Worm (Caenorhabditis elegans) whole organism, late embryonic: ENCODE data around the gene T16G12.8.

ENCODE experiments used
- C08G9.2 ChIP-seq: sonication (generic microtip); optimal IDR thresholded peaks from 2 replicates; lab custom pipeline; 2016; ENCODE audit warnings: mild to moderate bottlenecking, missing genetic modification characterization, moderate library complexity, missing compliant biosample characterization
- F13H6.1 ChIP-seq: sonication (generic microtip); optimal IDR thresholded peaks from 2 replicates; lab custom pipeline; 2016; ENCODE audit warnings: missing genetic modification characterization, missing compliant biosample characterization
- T23F11.4 ChIP-seq: fragments of 200-800 bp; sonication (Bioruptor generic); optimal IDR thresholded peaks from 2 replicates; lab custom pipeline; 2018; ENCODE audit warnings: mild to moderate bottlenecking, missing genetic modification characterization, missing compliant biosample characterization
- ama-1 ChIP-seq: fragments of 150-350 bp; optimal IDR thresholded peaks from 2 replicates; lab custom pipeline; 2014
- ceh-14 ChIP-seq: sonication (generic microtip); optimal IDR thresholded peaks from 2 replicates; lab custom pipeline; 2016; ENCODE audit warnings: missing genotype, missing genetic modification characterization, missing compliant biosample characterization
- ceh-18 ChIP-seq: sonication (generic microtip); optimal IDR thresholded peaks from 2 replicates; lab custom pipeline; 2016; ENCODE audit warnings: missing genetic modification characterization, missing compliant biosample characterization
- ceh-19 ChIP-seq: fragments of 200-800 bp; sonication (Bioruptor generic); optimal IDR thresholded peaks from 2 replicates; lab custom pipeline; 2018; ENCODE audit warnings: mild to moderate bottlenecking, missing genetic modification characterization, missing compliant biosample characterization
- ceh-2 ChIP-seq: sonication (generic microtip); optimal IDR thresholded peaks from 2 replicates; lab custom pipeline; 2016; ENCODE audit warnings: missing genotype, missing genetic modification characterization, missing compliant biosample characterization
- ceh-22 ChIP-seq: sonication (generic microtip); optimal IDR thresholded peaks from 2 replicates; lab custom pipeline; 2017; ENCODE audit warnings: missing biosample characterization, missing genetic modification characterization
- ceh-24 ChIP-seq: sonication (generic microtip); optimal IDR thresholded peaks from 2 replicates; lab custom pipeline; 2016; ENCODE audit warnings: mild to moderate bottlenecking, missing genetic modification characterization, missing compliant biosample characterization
- ceh-30 ChIP-seq: fragments of 150-350 bp; optimal IDR thresholded peaks from 2 replicates; lab custom pipeline; 2014; ENCODE audit warnings: missing biosample characterization, missing genetic modification characterization
- ceh-31 ChIP-seq: sonication (generic microtip); optimal IDR thresholded peaks from 2 replicates; lab custom pipeline; 2016; ENCODE audit warnings: missing genetic modification characterization, missing compliant biosample characterization
- ceh-34 ChIP-seq: sonication (generic microtip); optimal IDR thresholded peaks from 2 replicates; lab custom pipeline; 2016; ENCODE audit warnings: mild to moderate bottlenecking, missing genetic modification characterization, missing compliant biosample characterization
- ceh-45 ChIP-seq: fragments of 200-800 bp; sonication (Bioruptor generic); IDR thresholded peaks from 2 replicates; pipeline ENCODE4 v1.3.6; 2022; ENCODE audit warnings: missing genetic modification reagents, missing genetic modification characterization, missing compliant biosample characterization
- ceh-6 ChIP-seq: fragments of 200-800 bp; sonication (Bioruptor generic); optimal IDR thresholded peaks from 2 replicates; lab custom pipeline; 2018; ENCODE audit warnings: mild to moderate bottlenecking, missing genetic modification characterization, missing compliant biosample characterization
- ceh-9 ChIP-seq: sonication (generic microtip); optimal IDR thresholded peaks from 2 replicates; lab custom pipeline; 2016; ENCODE audit warnings: mild to moderate bottlenecking, missing genetic modification characterization, inconsistent platforms, missing compliant biosample characterization
- dve-1 ChIP-seq: sonication (generic microtip); optimal IDR thresholded peaks from 2 replicates; lab custom pipeline; 2017; ENCODE audit warnings: antibody characterized with exemption, mild to moderate bottlenecking, missing genetic modification characterization, missing compliant biosample characterization
- elt-2 ChIP-seq: sonication (generic microtip); optimal IDR thresholded peaks from 2 replicates; lab custom pipeline; 2016; ENCODE audit warnings: missing genetic modification reagents, missing genetic modification characterization, missing compliant biosample characterization
- ets-4 ChIP-seq: sonication (generic microtip); optimal IDR thresholded peaks from 2 replicates; lab custom pipeline; 2016; ENCODE audit warnings: missing genetic modification characterization, missing compliant biosample characterization
- eyg-1 ChIP-seq: sonication (generic microtip); optimal IDR thresholded peaks from 2 replicates; lab custom pipeline; 2016; ENCODE audit warnings: missing genotype, missing genetic modification characterization, missing compliant biosample characterization
- fax-1 ChIP-seq: sonication (generic microtip); optimal IDR thresholded peaks from 2 replicates; lab custom pipeline; 2016; ENCODE audit warnings: missing genotype, missing genetic modification characterization, missing compliant biosample characterization
- fkh-6 ChIP-seq: sonication (generic microtip); optimal IDR thresholded peaks from 2 replicates; lab custom pipeline; 2016; ENCODE audit warnings: missing genetic modification characterization, missing compliant biosample characterization
- hlh-13 ChIP-seq: fragments of 200-800 bp; sonication (Bioruptor generic); optimal IDR thresholded peaks from 2 replicates; lab custom pipeline; 2018; ENCODE audit warnings: mild to moderate bottlenecking, missing genetic modification characterization, missing compliant biosample characterization
- hlh-30 ChIP-seq: sonication (generic microtip); optimal IDR thresholded peaks from 2 replicates; lab custom pipeline; 2017; ENCODE audit warnings: antibody characterized with exemption, missing genetic modification characterization, missing compliant biosample characterization; ENCODE audit not compliant: insufficient read depth
- hlh-8 ChIP-seq: sonication (generic microtip); optimal IDR thresholded peaks from 2 replicates; lab custom pipeline; 2016; ENCODE audit warnings: missing genotype, missing genetic modification characterization, missing compliant biosample characterization
- lim-6 ChIP-seq: sonication (generic microtip); optimal IDR thresholded peaks from 2 replicates; lab custom pipeline; 2016; ENCODE audit warnings: missing genetic modification characterization, missing compliant biosample characterization
- madf-2 ChIP-seq: sonication (generic microtip); optimal IDR thresholded peaks from 2 replicates; lab custom pipeline; 2017; ENCODE audit warnings: missing genetic modification characterization, missing compliant biosample characterization
- nfya-1 ChIP-seq: sonication (generic microtip); optimal IDR thresholded peaks from 2 replicates; lab custom pipeline; 2017; ENCODE audit warnings: missing genetic modification characterization, mild to moderate bottlenecking, missing compliant biosample characterization, antibody characterized with exemption, moderate library complexity
- nhr-11 ChIP-seq: fragments of 150-350 bp; optimal IDR thresholded peaks from 2 replicates; lab custom pipeline; 2014; ENCODE audit warnings: missing biosample characterization, missing genetic modification characterization
- nhr-232 ChIP-seq: sonication (generic microtip); optimal IDR thresholded peaks from 2 replicates; lab custom pipeline; 2016; ENCODE audit warnings: missing genetic modification characterization, missing compliant biosample characterization
- npax-4 ChIP-seq: sonication (generic microtip); optimal IDR thresholded peaks from 2 replicates; lab custom pipeline; 2016; ENCODE audit warnings: missing genetic modification characterization, missing compliant biosample characterization
- odd-2 ChIP-seq: sonication (generic microtip); optimal IDR thresholded peaks from 2 replicates; lab custom pipeline; 2017; ENCODE audit warnings: antibody characterized with exemption, mild to moderate bottlenecking, missing genetic modification characterization, missing compliant biosample characterization
- pat-9 ChIP-seq: fragments of 200-800 bp; sonication (Bioruptor generic); optimal IDR thresholded peaks from 2 replicates; lab custom pipeline; 2018; ENCODE audit warnings: mild to moderate bottlenecking, missing genetic modification characterization, moderate library complexity, missing compliant biosample characterization
- pax-1 ChIP-seq: fragments of 150-350 bp; optimal IDR thresholded peaks from 2 replicates; lab custom pipeline; 2014; ENCODE audit warnings: missing biosample characterization, missing genetic modification characterization
- pha-2 ChIP-seq: sonication (generic microtip); optimal IDR thresholded peaks from 2 replicates; lab custom pipeline; 2017; ENCODE audit warnings: mild to moderate bottlenecking, missing genetic modification characterization, missing compliant biosample characterization
- pros-1 ChIP-seq: fragments of 150-350 bp; optimal IDR thresholded peaks from 2 replicates; lab custom pipeline; 2014; ENCODE audit warnings: missing biosample characterization, missing genetic modification reagents, missing genetic modification characterization
- rnt-1 ChIP-seq: sonication (generic microtip); optimal IDR thresholded peaks from 2 replicates; lab custom pipeline; 2016; ENCODE audit warnings: missing genetic modification characterization, missing compliant biosample characterization
- sdc-2 ChIP-seq: sonication (generic microtip); optimal IDR thresholded peaks from 2 replicates; lab custom pipeline; 2016; ENCODE audit warnings: missing genotype, missing genetic modification characterization, missing compliant biosample characterization
- sox-2 ChIP-seq: fragments of 200-800 bp; sonication (Bioruptor generic); IDR thresholded peaks from 2 replicates; pipeline ENCODE4 v1.3.6; 2022; ENCODE audit warnings: missing genetic modification reagents, missing genetic modification characterization, missing compliant biosample characterization
- syd-9 ChIP-seq: sonication (generic microtip); optimal IDR thresholded peaks from 2 replicates; lab custom pipeline; 2016; ENCODE audit warnings: mild to moderate bottlenecking, missing genetic modification characterization, moderate library complexity, missing compliant biosample characterization
- tbx-2 ChIP-seq: sonication (generic microtip); optimal IDR thresholded peaks from 2 replicates; lab custom pipeline; 2016; ENCODE audit warnings: missing genetic modification characterization, missing compliant biosample characterization
- tbx-7 ChIP-seq: sonication (generic microtip); optimal IDR thresholded peaks from 2 replicates; lab custom pipeline; 2016; ENCODE audit warnings: missing genotype, missing genetic modification characterization, missing compliant biosample characterization
- ttx-3 ChIP-seq: sonication (generic microtip); optimal IDR thresholded peaks from 2 replicates; lab custom pipeline; 2016; ENCODE audit warnings: missing genetic modification reagents, missing genetic modification characterization, missing compliant biosample characterization
- unc-3 ChIP-seq, 2 experiments: fragments of 200-800 bp in 1 of 2; sonication (Bioruptor generic) in 1 of 2; sonication (generic microtip) in 1 of 2; conservative IDR thresholded peaks in 1 of 2; optimal IDR thresholded peaks in 1 of 2; 2 replicates each; pipeline versions ENCODE4 v1.3.6 to Lab custom; 2016 to 2022; ENCODE audit warnings: missing compliant biosample characterization in 2 of 2, missing genetic modification characterization in 2 of 2, missing genetic modification reagents in 1 of 2
- unc-42 ChIP-seq: sonication (generic microtip); optimal IDR thresholded peaks from 2 replicates; lab custom pipeline; 2016; ENCODE audit warnings: missing genotype, missing genetic modification characterization, missing compliant biosample characterization
- unc-55 ChIP-seq: sonication (generic microtip); optimal IDR thresholded peaks from 2 replicates; lab custom pipeline; 2017; ENCODE audit warnings: missing biosample characterization, missing genetic modification reagents, missing genetic modification characterization
- ztf-16 ChIP-seq: sonication (generic microtip); optimal IDR thresholded peaks from 2 replicates; lab custom pipeline; 2017; ENCODE audit warnings: missing genetic modification characterization, missing compliant biosample characterization

The T16G12.8 gene

ce11 chrIII:10094538-10094937 lies 35.4 kb downstream of the T16G12.8 start (continued):
- TF ChIP-seq madf-2 (tag; lab: Kevin White, UChicago), result peak; percentile 25
- TF ChIP-seq elt-2 (tag; lab: Kevin White, UChicago), result no peak
- peak; percentile 40 for TF ChIP-seq sdc-2

- TF ChIP-seq tbx-2 (tag; lab: Kevin White, UChicago) (no peak), eyg-1 (tag; lab: Kevin White, UChicago) (no peak), unc-55 (GFP tag; lab: Kevin White, UChicago) (no peak), C08G9.2 (no peak), ceh-14 (tag; lab: Kevin White, UChicago) (no peak), fax-1 (tag; lab: Kevin White, UChicago) (no peak), nhr-232 (no peak), nfya-1 (tag; lab: Kevin White, UChicago) (no peak), tbx-7 (no peak)
Observed at ce11 chrIII:10095377-10095776, 36.3 kb downstream of the T16G12.8 start.

ce11 chrIII:10096525-10096972 lies 37.4 kb downstream of the T16G12.8 start:
- no peak for TF ChIP-seq lim-6 (tag; lab: Kevin White, UChicago)
- no peak for TF ChIP-seq odd-2 (tag; lab: Kevin White, UChicago)
- no peak for TF ChIP-seq ceh-24 (tag; lab: Kevin White, UChicago)
- TF ChIP-seq ceh-18, result peak; percentile 78
- no peak for TF ChIP-seq pha-2 (tag; lab: Kevin White, UChicago)
- no peak for TF ChIP-seq fkh-6 (tag; lab: Kevin White, UChicago)
- peak; percentile 53 for TF ChIP-seq C08G9.2
- no peak for TF ChIP-seq hlh-13 (GFP tag; lab: Kevin White, UChicago)
- TF ChIP-seq fax-1 (tag; lab: Kevin White, UChicago), result no peak
- TF ChIP-seq F13H6.1 (tag; lab: Kevin White, UChicago), result peak; percentile 44
- no peak for TF ChIP-seq ceh-6
- no peak for TF ChIP-seq npax-4
- no peak for TF ChIP-seq ceh-9 (tag; lab: Kevin White, UChicago)
- TF ChIP-seq dve-1 (tag; lab: Kevin White, UChicago), result peak; percentile 63
- TF ChIP-seq madf-2 (tag; lab: Kevin White, UChicago), result no peak
- TF ChIP-seq ceh-19 (GFP tag; lab: Kevin White, UChicago), result peak; percentile 26
- TF ChIP-seq ets-4 (tag; lab: Kevin White, UChicago), result peak; percentile 71
- peak; percentile 38 for TF ChIP-seq hlh-8 (tag; lab: Kevin White, UChicago)
- peak; percentile 90 for TF ChIP-seq hlh-30
- no peak for TF ChIP-seq ceh-14 (tag; lab: Kevin White, UChicago)
- TF ChIP-seq nhr-11 (tag; lab: Kevin White, UChicago), result no peak
- peak; percentile 67 for TF ChIP-seq pros-1 (tag; lab: Kevin White, UChicago)
- TF ChIP-seq ceh-34 (tag; lab: Kevin White, UChicago), result peak; percentile 86
- TF ChIP-seq elt-2 (tag; lab: Kevin White, UChicago), result peak; percentile 39
- TF ChIP-seq nhr-232, result no peak
- TF ChIP-seq pat-9 (tag; lab: Kevin White, UChicago), result no peak
- peak; percentile 64 for TF ChIP-seq unc-42 (tag; lab: Kevin White, UChicago)
- peak; percentile 18 for TF ChIP-seq ztf-16 (tag; lab: Kevin White, UChicago)
- peak; percentile 92 for TF ChIP-seq ceh-31 (tag; lab: Kevin White, UChicago)
- TF ChIP-seq unc-55 (GFP tag; lab: Kevin White, UChicago), result peak; percentile 93
- no peak for TF ChIP-seq ama-1
- no peak for TF ChIP-seq T23F11.4 (GFP tag; lab: Kevin White, UChicago)
- TF ChIP-seq ceh-30 (tag; lab: Kevin White, UChicago), result no peak
- TF ChIP-seq ceh-22, result no peak
- TF ChIP-seq pax-1, result peak; percentile 25
- TF ChIP-seq sox-2 (GFP tag; lab: Robert Waterston, UW), result no peak; the same call in 1 of the 2 replicates
- no peak for TF ChIP-seq unc-3 (GFP tag; conservative IDR thresholded peaks at IDR 0.05; lab: Robert Waterston, UW)
- no peak for TF ChIP-seq unc-3 (tag; optimal IDR thresholded peaks at IDR 0.05; lab: Kevin White, UChicago)
- TF ChIP-seq rnt-1 (tag; lab: Kevin White, UChicago), result peak; percentile 63
- no peak for TF ChIP-seq ttx-3 (tag; lab: Kevin White, UChicago)
- TF ChIP-seq sdc-2, result peak; percentile 46
- no peak for TF ChIP-seq tbx-7
- TF ChIP-seq nfya-1 (tag; lab: Kevin White, UChicago), result peak; percentile 98
- TF ChIP-seq tbx-2 (tag; lab: Kevin White, UChicago), result peak; percentile 84
- peak; percentile 78 for TF ChIP-seq ceh-2 (tag; lab: Kevin White, UChicago)
- no peak for TF ChIP-seq ceh-45 (GFP tag; lab: Robert Waterston, UW)
- TF ChIP-seq syd-9 (tag; lab: Kevin White, UChicago), result no peak
